Worm (Caenorhabditis elegans) whole organism, late embryonic: ENCODE results near the gene nhr-268.

Source experiments
- ama-1 ChIP-seq: fragments of 150-350 bp; optimal IDR thresholded peaks from 2 replicates; lab custom pipeline; 2014
- ceh-19 ChIP-seq: fragments of 200-800 bp; sonication (Bioruptor generic); optimal IDR thresholded peaks from 2 replicates; lab custom pipeline; 2018; ENCODE audit warnings: mild to moderate bottlenecking, missing genetic modification characterization, missing compliant biosample characterization
- ceh-2 ChIP-seq: sonication (generic microtip); optimal IDR thresholded peaks from 2 replicates; lab custom pipeline; 2016; ENCODE audit warnings: missing genotype, missing genetic modification characterization, missing compliant biosample characterization
- che-1 ChIP-seq: sonication (generic microtip); optimal IDR thresholded peaks from 2 replicates; lab custom pipeline; 2016; ENCODE audit warnings: mild to moderate bottlenecking, missing genetic modification characterization, missing compliant biosample characterization
- elt-2 ChIP-seq: sonication (generic microtip); optimal IDR thresholded peaks from 2 replicates; lab custom pipeline; 2016; ENCODE audit warnings: missing genetic modification reagents, missing genetic modification characterization, missing compliant biosample characterization
- ets-4 ChIP-seq: sonication (generic microtip); optimal IDR thresholded peaks from 2 replicates; lab custom pipeline; 2016; ENCODE audit warnings: missing genetic modification characterization, missing compliant biosample characterization
- fax-1 ChIP-seq: sonication (generic microtip); optimal IDR thresholded peaks from 2 replicates; lab custom pipeline; 2016; ENCODE audit warnings: missing genotype, missing genetic modification characterization, missing compliant biosample characterization
- fkh-10 ChIP-seq: fragments of 150-350 bp; optimal IDR thresholded peaks from 2 replicates; lab custom pipeline; 2014; ENCODE audit warnings: missing biosample characterization, missing genetic modification reagents, missing genetic modification characterization
- fkh-6 ChIP-seq: sonication (generic microtip); optimal IDR thresholded peaks from 2 replicates; lab custom pipeline; 2016; ENCODE audit warnings: missing genetic modification characterization, missing compliant biosample characterization
- nhr-232 ChIP-seq: sonication (generic microtip); optimal IDR thresholded peaks from 2 replicates; lab custom pipeline; 2016; ENCODE audit warnings: missing genetic modification characterization, missing compliant biosample characterization
- npax-4 ChIP-seq: sonication (generic microtip); optimal IDR thresholded peaks from 2 replicates; lab custom pipeline; 2016; ENCODE audit warnings: missing genetic modification characterization, missing compliant biosample characterization
- sdc-2 ChIP-seq: sonication (generic microtip); optimal IDR thresholded peaks from 2 replicates; lab custom pipeline; 2016; ENCODE audit warnings: missing genotype, missing genetic modification characterization, missing compliant biosample characterization
- sox-2 ChIP-seq: fragments of 200-800 bp; sonication (Bioruptor generic); IDR thresholded peaks from 2 replicates; pipeline ENCODE4 v1.3.6; 2022; ENCODE audit warnings: missing genetic modification reagents, missing genetic modification characterization, missing compliant biosample characterization
- unc-42 ChIP-seq: sonication (generic microtip); optimal IDR thresholded peaks from 2 replicates; lab custom pipeline; 2016; ENCODE audit warnings: missing genotype, missing genetic modification characterization, missing compliant biosample characterization

ce11 chrV:15721431-15721830 lies 31.4 kb downstream of the nhr-268 start:
- TF ChIP-seq ama-1 (lab: Kevin White, UChicago): no peak
- TF ChIP-seq fax-1 (tag; lab: Kevin White, UChicago): no peak
- TF ChIP-seq sdc-2 (tag; lab: Kevin White, UChicago): no peak
- TF ChIP-seq ceh-19 (GFP tag; lab: Kevin White, UChicago): no peak
- TF ChIP-seq fkh-10 (GFP tag; lab: Kevin White, UChicago): no peak
- TF ChIP-seq che-1 (tag; lab: Kevin White, UChicago): no peak
- TF ChIP-seq ets-4 (tag; lab: Kevin White, UChicago): no peak
- TF ChIP-seq npax-4 (tag; lab: Kevin White, UChicago): no peak
- no peak for TF ChIP-seq ceh-2 (tag; lab: Kevin White, UChicago)
- TF ChIP-seq elt-2 (tag; lab: Kevin White, UChicago): no peak
- TF ChIP-seq nhr-232: no peak
- no peak for TF ChIP-seq fkh-6 (tag; lab: Kevin White, UChicago)
- no peak for TF ChIP-seq unc-42 (tag; lab: Kevin White, UChicago)
- no peak for TF ChIP-seq sox-2 (GFP tag; lab: Robert Waterston, UW)
